Worm (Caenorhabditis elegans): Measurements from ENCODE around the gene mnat-1.

mnat-1 gene

DNA sequence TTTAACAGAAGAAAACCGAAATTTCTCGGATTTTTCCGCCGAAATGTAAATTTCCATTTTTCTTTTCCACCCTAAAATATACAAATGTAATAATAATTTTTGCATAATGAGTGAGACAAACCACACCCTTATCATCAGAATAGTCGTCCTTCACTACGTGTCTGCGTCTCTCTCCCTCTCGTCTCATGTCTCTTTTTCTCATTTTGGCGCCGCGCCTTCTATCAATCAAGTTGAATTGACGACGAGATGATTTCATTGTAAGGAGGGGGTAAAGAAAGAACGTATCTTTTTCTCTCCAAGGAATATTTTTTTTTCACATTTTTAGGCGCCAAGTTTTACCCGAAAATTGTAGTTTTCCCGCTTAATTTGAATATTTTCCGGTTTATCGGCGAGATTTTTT is 36.2 kb downstream of the mnat-1 start (continued):
- TF ChIP-seq lin-38 (GFP tag; IDR thresholded peaks at IDR 0.05) = no peak
- TF ChIP-seq nhr-48 (tag; optimal IDR thresholded peaks at IDR 0.05) = no peak
- peak; percentile 46 for TF ChIP-seq mes-2 (tag; optimal IDR thresholded peaks at IDR 0.05; ENCODE audit: poor library complexity, severe bottlenecking)
- peak; percentile 42 for TF ChIP-seq mep-1 (tag; optimal IDR thresholded peaks at IDR 0.05)
- TF ChIP-seq nhr-42 (GFP tag; IDR thresholded peaks at IDR 0.05) = no peak

DNA sequence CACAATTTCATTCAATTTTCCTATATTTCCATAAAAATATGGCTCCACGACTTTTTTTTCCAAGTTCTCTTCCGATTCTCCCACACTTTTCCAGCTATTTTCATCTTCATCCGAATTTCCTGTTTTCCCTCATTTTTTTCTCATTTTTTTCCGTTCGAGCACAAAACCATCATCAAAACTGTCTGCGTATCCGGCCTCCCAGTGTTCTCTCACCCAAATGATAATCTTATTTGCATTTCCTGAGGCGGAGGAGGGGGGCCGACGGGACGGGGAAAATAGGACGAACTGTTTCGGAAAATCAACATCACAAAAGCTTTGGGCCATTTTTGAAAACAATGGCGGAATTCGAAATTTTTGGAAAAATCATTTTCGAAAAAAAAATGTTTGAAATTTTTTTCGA is 38.1 kb downstream of the mnat-1 start:
- TF ChIP-seq zip-2 (tag; optimal IDR thresholded peaks at IDR 0.05) (no peak), F44E2.7 (GFP tag; IDR thresholded peaks at IDR 0.05) (no peak), egl-27 (tag; optimal IDR thresholded peaks at IDR 0.05) (no peak), ztf-7 (tag; optimal IDR thresholded peaks at IDR 0.05) (no peak), ceh-82 (tag; optimal IDR thresholded peaks at IDR 0.05) (no peak), ctbp-1 (GFP tag; IDR thresholded peaks at IDR 0.05) (no peak), mxl-2 (GFP tag; conservative IDR thresholded peaks at IDR 0.05) (no peak), nhr-102 (tag; optimal IDR thresholded peaks at IDR 0.05) (no peak), hif-1 (tag; optimal IDR thresholded peaks at IDR 0.05) (no peak), unc-130 (GFP tag; optimal IDR thresholded peaks at IDR 0.05) (no peak), tra-1 (GFP tag; IDR thresholded peaks at IDR 0.05) (no peak), nhr-10 (tag; optimal IDR thresholded peaks at IDR 0.05) (no peak), lin-29 (GFP tag; IDR thresholded peaks at IDR 0.05) (no peak), rbr-2 (tag; optimal IDR thresholded peaks at IDR 0.05) (no peak), T26A8.4 (GFP tag; IDR thresholded peaks at IDR 0.05) (no peak), sdz-12 (GFP tag; optimal IDR thresholded peaks at IDR 0.05) (no peak), egl-43 (GFP tag; IDR thresholded peaks at IDR 0.05) (no peak)

DNA sequence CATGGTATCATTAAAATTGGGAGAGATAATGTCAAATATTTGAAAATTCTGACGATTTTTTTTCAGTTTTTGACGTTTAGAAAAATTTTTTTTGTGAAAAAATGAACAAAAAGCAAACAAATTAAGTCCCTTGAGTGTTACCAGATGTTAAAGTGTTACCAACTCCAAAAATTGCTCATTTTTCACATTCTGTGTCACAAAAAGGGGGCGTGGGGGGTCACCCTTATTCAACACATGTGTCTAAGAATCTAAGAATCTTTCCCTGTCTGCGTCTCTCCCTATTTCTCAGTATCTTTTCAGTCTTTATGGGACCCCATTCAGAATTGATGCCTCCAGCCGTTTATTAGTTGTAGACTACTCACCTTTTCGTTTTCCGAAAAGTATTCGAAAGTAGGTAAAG is 39.5 kb downstream of the mnat-1 start:
- TF ChIP-seq dpl-1 (GFP tag; optimal IDR thresholded peaks at IDR 0.05) (no peak), duxl-1 (tag; optimal IDR thresholded peaks at IDR 0.05; ENCODE audit: poor library complexity) (no peak), mxl-2 (GFP tag; conservative IDR thresholded peaks at IDR 0.05) (no peak), mdl-1 (tag; optimal IDR thresholded peaks at IDR 0.05) (no peak), zag-1 (tag; optimal IDR thresholded peaks at IDR 0.05) (no peak), mdt-29 (GFP tag; IDR thresholded peaks at IDR 0.05) (no peak), tag-97 (GFP tag; IDR thresholded peaks at IDR 0.05) (no peak), arid-1 (GFP tag; conservative IDR thresholded peaks at IDR 0.05) (no peak), set-16 (GFP tag; IDR thresholded peaks at IDR 0.05) (no peak), snpc-1.2 (GFP tag; IDR thresholded peaks at IDR 0.05) (no peak), F37D6.2 (tag; optimal IDR thresholded peaks at IDR 0.05) (no peak), rbr-2 (tag; optimal IDR thresholded peaks at IDR 0.05) (no peak), R02D3.7 (tag; optimal IDR thresholded peaks at IDR 0.05) (no peak), fkh-10 (GFP tag; optimal IDR thresholded peaks at IDR 0.05) (no peak), spr-3 (GFP tag; optimal IDR thresholded peaks at IDR 0.05) (no peak)

DNA sequence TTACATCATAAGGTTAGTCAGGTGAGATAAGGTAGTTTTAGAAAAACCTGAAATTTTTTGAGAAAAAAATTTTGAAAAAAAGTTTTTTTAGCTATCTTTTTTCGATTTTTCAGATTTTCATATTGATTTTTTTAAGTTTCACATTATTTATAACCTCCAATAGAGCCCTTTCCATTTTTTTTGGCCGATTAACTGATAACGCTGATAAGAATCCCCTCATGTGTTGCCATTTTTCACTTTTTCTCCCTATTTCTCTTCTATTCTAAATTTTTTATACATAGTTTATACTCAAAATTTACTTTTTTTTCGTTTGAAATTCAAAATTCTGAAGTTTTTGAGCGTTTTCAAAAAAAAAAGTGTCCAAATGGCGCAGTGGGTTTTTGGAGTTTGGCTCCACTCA is 40.3 kb downstream of the mnat-1 start:
- TF ChIP-seq mes-2 (tag; optimal IDR thresholded peaks at IDR 0.05; ENCODE audit: poor library complexity, severe bottlenecking) = no peak
- TF ChIP-seq zip-2 (tag; optimal IDR thresholded peaks at IDR 0.05) = no peak
- TF ChIP-seq madf-5 (GFP tag; IDR thresholded peaks at IDR 0.05) = no peak
- TF ChIP-seq saeg-2 (GFP tag; IDR thresholded peaks at IDR 0.05) = no peak
- no peak for TF ChIP-seq lin-39 (tag; optimal IDR thresholded peaks at IDR 0.05)
- no peak for TF ChIP-seq snpc-4 (tag; optimal IDR thresholded peaks at IDR 0.05)
- TF ChIP-seq nhr-237 (tag; optimal IDR thresholded peaks at IDR 0.05) = no peak
- TF ChIP-seq daf-8 (GFP tag; IDR thresholded peaks at IDR 0.05) = no peak
- TF ChIP-seq hmg-1.1 (GFP tag; IDR thresholded peaks at IDR 0.05) = no peak
- TF ChIP-seq hif-1 (tag; optimal IDR thresholded peaks at IDR 0.05) = no peak
- TF ChIP-seq aly-2 (tag; optimal IDR thresholded peaks at IDR 0.05) = no peak
- no peak for TF ChIP-seq daf-16 (GFP tag; optimal IDR thresholded peaks at IDR 0.05)
- TF ChIP-seq daf-16 (tag; optimal IDR thresholded peaks at IDR 0.05) = peak; percentile 2
- no peak for TF ChIP-seq dmd-6 (GFP tag; IDR thresholded peaks at IDR 0.05)
- TF ChIP-seq pqm-1 (tag; optimal IDR thresholded peaks at IDR 0.05) = peak; percentile 71

Measured in whole organism, L4 larva.